Worm (Caenorhabditis elegans) whole organism, early embryonic: Measurements from ENCODE around the gene egrh-1.

Experiments
- B0310.2 ChIP-seq: sonication (generic microtip); optimal IDR thresholded peaks from 2 replicates; lab custom pipeline; 2016; ENCODE audit warnings: mild to moderate bottlenecking, missing genetic modification characterization, missing compliant biosample characterization
- aly-1 ChIP-seq: sonication (generic microtip); optimal IDR thresholded peaks from 2 replicates; lab custom pipeline; 2016; ENCODE audit warnings: missing genetic modification characterization, missing compliant biosample characterization
- ama-1 ChIP-seq: fragments of 150-350 bp; optimal IDR thresholded peaks from 2 replicates; lab custom pipeline; 2014
- ceh-13 ChIP-seq: fragments of 200-800 bp; sonication (Bioruptor generic); optimal IDR thresholded peaks from 2 replicates; lab custom pipeline; 2018; ENCODE audit warnings: mild to moderate bottlenecking, missing genetic modification characterization, missing compliant biosample characterization
- ceh-36 ChIP-seq: sonication (generic microtip); optimal IDR thresholded peaks from 2 replicates; lab custom pipeline; 2016; ENCODE audit warnings: missing genetic modification characterization, inconsistent platforms, missing compliant biosample characterization
- ets-7 ChIP-seq: sonication (generic microtip); optimal IDR thresholded peaks from 2 replicates; lab custom pipeline; 2016; ENCODE audit warnings: missing genotype, missing genetic modification characterization, missing compliant biosample characterization
- flt-1 ChIP-seq: fragments of 200-800 bp; sonication (Bioruptor generic); IDR thresholded peaks from 2 replicates; pipeline ENCODE4 v1.3.6; 2022; ENCODE audit warnings: missing genetic modification characterization, missing compliant biosample characterization
- hmg-4 ChIP-seq: fragments of 200-800 bp; sonication (Bioruptor generic); optimal IDR thresholded peaks from 2 replicates; lab custom pipeline; 2018; ENCODE audit warnings: mild to moderate bottlenecking, missing genetic modification characterization, missing compliant biosample characterization
- hnd-1 ChIP-seq: sonication (generic microtip); optimal IDR thresholded peaks from 2 replicates; lab custom pipeline; 2016; ENCODE audit warnings: missing genetic modification characterization, missing compliant biosample characterization
- sea-1 ChIP-seq: fragments of 200-800 bp; sonication (Bioruptor generic); conservative IDR thresholded peaks from 2 replicates; pipeline ENCODE4 v1.3.6; 2022; ENCODE audit warnings: missing genetic modification characterization, missing compliant biosample characterization
- tra-4 ChIP-seq: sonication (generic microtip); optimal IDR thresholded peaks from 2 replicates; lab custom pipeline; 2017; ENCODE audit warnings: missing genetic modification characterization, missing compliant biosample characterization

DNA sequence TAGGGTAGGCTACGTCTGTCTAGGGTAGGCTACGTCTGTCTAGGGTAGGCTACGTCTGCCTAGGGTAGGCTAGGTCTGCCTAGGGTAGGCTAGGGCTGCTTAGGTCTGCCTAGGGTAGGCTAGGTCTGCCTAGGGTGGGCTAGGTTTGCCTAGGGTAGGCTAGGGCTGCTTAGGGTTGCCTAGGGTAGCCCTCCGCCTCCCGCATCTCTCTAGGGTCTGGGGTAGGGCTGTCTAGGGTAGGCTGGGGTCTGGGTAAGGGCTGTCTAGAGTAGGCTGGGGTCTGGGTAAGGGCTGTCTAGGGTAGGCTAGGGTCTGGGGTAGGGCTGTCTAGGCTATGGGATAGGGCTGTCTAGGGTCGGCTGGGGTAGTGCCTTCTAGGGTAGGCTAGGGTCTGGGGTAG lies 32.0 kb downstream of the egrh-1 start:
- TF ChIP-seq ama-1 (lab: Kevin White, UChicago) (no peak), hnd-1 (tag; lab: Kevin White, UChicago) (no peak), hmg-4 (no peak), sea-1 (GFP tag; lab: Robert Waterston, UW) (no peak), tra-4 (tag; lab: Kevin White, UChicago) (no peak), ets-7 (tag; lab: Kevin White, UChicago) (no peak), ceh-36 (tag; lab: Kevin White, UChicago) (no peak), ceh-13 (GFP tag; lab: Kevin White, UChicago) (no peak), aly-1 (tag; lab: Kevin White, UChicago) (no peak), flt-1 (GFP tag; lab: Robert Waterston, UW) (no peak), B0310.2 (tag; lab: Kevin White, UChicago) (no peak)
